Worm (Caenorhabditis elegans) whole organism, L3 larva: Measurements from ENCODE around the gene mbr-1.

Experiments used
- ceh-82 ChIP-seq: fragments of 150-350 bp; optimal IDR thresholded peaks from 2 replicates; lab custom pipeline; 2014; ENCODE audit warnings: missing biosample characterization, missing genetic modification characterization
- elt-3 ChIP-seq, 3 experiments: fragments of 150-350 bp in 1 of 3; sonication (generic microtip) in 2 of 3; optimal IDR thresholded peaks; 2 replicates in 2 of 3; 4 replicates in 1 of 3; lab custom pipeline; 2014 to 2017; ENCODE audit warnings: missing biosample characterization in 3 of 3, missing genetic modification characterization in 3 of 3
- fos-1 ChIP-seq: fragments of 150-350 bp; optimal IDR thresholded peaks from 2 replicates; lab custom pipeline; 2014; ENCODE audit warnings: missing biosample characterization, missing genetic modification characterization
- jun-1 ChIP-seq: fragments of 150-350 bp; optimal IDR thresholded peaks from 2 replicates; lab custom pipeline; 2014; ENCODE audit warnings: missing biosample characterization, missing genetic modification reagents, missing genetic modification characterization
- pha-4 ChIP-seq: fragments of 150-350 bp; optimal IDR thresholded peaks from 2 replicates; lab custom pipeline; 2014; ENCODE audit warnings: missing biosample characterization, missing genetic modification reagents, missing genetic modification characterization
- skn-1 ChIP-seq: fragments of 150-350 bp; optimal IDR thresholded peaks from 2 replicates; lab custom pipeline; 2014; ENCODE audit warnings: missing biosample characterization, missing genetic modification characterization
- snpc-4 ChIP-seq: fragments of 150-350 bp; optimal IDR thresholded peaks from 2 replicates; lab custom pipeline; 2014; ENCODE audit warnings: missing biosample characterization, missing genetic modification characterization
- ztf-4 ChIP-seq: fragments of 150-350 bp; optimal IDR thresholded peaks from 2 replicates; lab custom pipeline; 2014; ENCODE audit warnings: missing biosample characterization, missing genetic modification characterization

DNA sequence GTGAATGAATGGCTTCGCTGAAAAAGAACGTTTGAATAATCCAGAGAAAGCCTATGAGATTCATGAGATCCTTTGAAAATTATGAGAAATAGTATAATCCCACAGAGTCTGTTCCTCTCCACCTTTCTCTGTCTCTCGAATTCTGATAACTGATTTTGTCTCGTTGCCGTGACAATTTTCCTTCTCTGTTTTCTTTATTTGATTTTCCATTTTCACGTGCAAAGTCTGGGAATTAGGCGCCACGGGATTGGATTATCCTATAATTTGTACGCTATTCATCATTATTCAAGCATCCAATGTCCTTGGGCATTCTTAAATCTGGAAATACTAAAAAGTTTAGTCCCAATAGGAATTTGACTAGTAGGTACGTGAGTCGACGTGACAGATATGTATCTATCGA is 36.6 kb upstream of the mbr-1 start:
- TF ChIP-seq snpc-4 (tag; lab: Kevin White, UChicago) (no peak), fos-1 (no peak), pha-4 (tag; lab: Kevin White, UChicago) (no peak), jun-1 (tag; lab: Kevin White, UChicago) (no peak), skn-1 (tag; lab: Kevin White, UChicago) (no peak), elt-3 (tag; optimal IDR thresholded peaks at IDR 0.05; lab: Kevin White, UChicago) (no peak), ztf-4 (tag; lab: Kevin White, UChicago) (no peak), ceh-82 (tag; lab: Kevin White, UChicago) (no peak)
